Fruit fly (Drosophila melanogaster) whole organism, adult: Measurements from ENCODE around the gene cdi.

Source experiments
- CG14711 ChIP-seq: fragments of 200-800 bp; sonication (Bioruptor generic); optimal IDR thresholded peaks from 2 replicates; lab custom pipeline; 2018; ENCODE audit warnings: missing biosample characterization, mild to moderate bottlenecking, missing genetic modification characterization, moderate library complexity
- Hr96 ChIP-seq: fragments of 200-800 bp; sonication (Bioruptor generic); optimal IDR thresholded peaks from 2 replicates; lab custom pipeline; 2016; ENCODE audit warnings: missing biosample characterization, missing genetic modification characterization
- Mnt ChIP-seq: fragments of 200-800 bp; sonication (Bioruptor generic); optimal IDR thresholded peaks from 2 replicates; lab custom pipeline; 2016; ENCODE audit warnings: missing biosample characterization, mild to moderate bottlenecking, missing genetic modification characterization
- kay ChIP-seq: fragments of 200-800 bp; sonication (Bioruptor generic); peaks from one replicate; lab custom pipeline; 2016; ENCODE audit warnings: missing biosample characterization, missing genetic modification characterization, borderline replicate concordance

- TF ChIP-seq kay (GFP tag; lab: Kevin White, UChicago) = no peak
- no peak for TF ChIP-seq Hr96 (GFP tag; lab: Kevin White, UChicago)
- no peak for TF ChIP-seq Mnt (GFP tag; lab: Kevin White, UChicago)
- TF ChIP-seq CG14711 (tag; lab: Kevin White, UChicago) = no peak
These were observed 17.1 kb upstream of the cdi start for dm6 chr3R:19111159-19111558.
